Worm (Caenorhabditis elegans) whole organism, mixed stage, embryonic: ENCODE measurements around the gene ZC196.2.

Experiments used
- ceh-39 ChIP-seq: fragments of 150-350 bp; optimal IDR thresholded peaks from 2 replicates; lab custom pipeline; 2014; ENCODE audit warnings: missing biosample characterization, missing genetic modification characterization
- elt-1 ChIP-seq: sonication (generic microtip); optimal IDR thresholded peaks from 2 replicates; lab custom pipeline; 2017; ENCODE audit warnings: missing genetic modification characterization, mild to moderate bottlenecking, missing compliant biosample characterization, antibody characterized with exemption, moderate library complexity, borderline replicate concordance; ENCODE audit not compliant: insufficient read depth
- hlh-1 ChIP-seq: fragments of 150-350 bp; optimal IDR thresholded peaks from 2 replicates; lab custom pipeline; 2014; ENCODE audit warnings: missing biosample characterization, missing genetic modification reagents, missing genetic modification characterization
- lin-13 ChIP-seq: fragments of 150-350 bp; optimal IDR thresholded peaks from 2 replicates; lab custom pipeline; 2014; ENCODE audit warnings: missing biosample characterization, missing genetic modification characterization
- nhr-237 ChIP-seq: fragments of 150-350 bp; optimal IDR thresholded peaks from 2 replicates; lab custom pipeline; 2014; ENCODE audit warnings: missing biosample characterization, missing genetic modification characterization
- snpc-4 ChIP-seq: fragments of 150-350 bp; optimal IDR thresholded peaks from 2 replicates; lab custom pipeline; 2014; ENCODE audit warnings: missing biosample characterization, missing genetic modification characterization
- unc-39 ChIP-seq: fragments of 150-350 bp; optimal IDR thresholded peaks from 2 replicates; lab custom pipeline; 2014; ENCODE audit warnings: missing biosample characterization, missing genetic modification characterization
- ztf-11 ChIP-seq: fragments of 150-350 bp; optimal IDR thresholded peaks from 2 replicates; lab custom pipeline; 2014; ENCODE audit warnings: missing biosample characterization, missing genetic modification characterization

ce11 chrV:8773826-8774382 lies 34.7 kb downstream of the ZC196.2 start, which contains the start of gene B0507.2:
- TF ChIP-seq hlh-1 (tag; lab: Kevin White, UChicago) (no peak), nhr-237 (no peak), lin-13 (tag; lab: Kevin White, UChicago) (no peak), unc-39 (tag; lab: Kevin White, UChicago) (no peak), snpc-4 (tag; lab: Kevin White, UChicago) (no peak), ceh-39 (tag; lab: Kevin White, UChicago) (no peak), ztf-11 (no peak), elt-1 (tag; lab: Kevin White, UChicago) (no peak)
